Fruit fly (Drosophila melanogaster) whole organism, adult: ENCODE data around the gene CG7006.

ENCODE experiments used
- CG11617 ChIP-seq: fragments of 200-800 bp; sonication (Bioruptor generic); optimal IDR thresholded peaks from 2 replicates; lab custom pipeline; 2017; ENCODE audit warnings: mild to moderate bottlenecking, missing biosample characterization, missing genetic modification reagents, missing genetic modification characterization
- CG5204 ChIP-seq: fragments of 200-800 bp; sonication (Bioruptor generic); optimal IDR thresholded peaks from 2 replicates; lab custom pipeline; 2016; ENCODE audit warnings: missing biosample characterization, missing genetic modification characterization
- CG7101 ChIP-seq: fragments of 200-800 bp; sonication (Bioruptor generic); optimal IDR thresholded peaks from 2 replicates; lab custom pipeline; 2018; ENCODE audit warnings: missing biosample characterization, mild to moderate bottlenecking, missing genetic modification characterization, moderate library complexity
- Crg-1 ChIP-seq: fragments of 200-800 bp; sonication (Bioruptor generic); optimal IDR thresholded peaks from 2 replicates; lab custom pipeline; 2016; ENCODE audit warnings: missing biosample characterization, missing genetic modification characterization
- cic ChIP-seq: fragments of 200-800 bp; sonication (Bioruptor generic); optimal IDR thresholded peaks from 2 replicates; lab custom pipeline; 2017; ENCODE audit warnings: missing biosample characterization, mild to moderate bottlenecking, missing genetic modification characterization, moderate library complexity
- kay ChIP-seq: fragments of 200-800 bp; sonication (Bioruptor generic); peaks from one replicate; lab custom pipeline; 2016; ENCODE audit warnings: missing biosample characterization, missing genetic modification characterization, borderline replicate concordance
- ovo ChIP-seq: fragments of 200-800 bp; sonication (Bioruptor generic); optimal IDR thresholded peaks from 2 replicates; lab custom pipeline; 2016; ENCODE audit warnings: missing biosample characterization, missing genetic modification characterization
- pad ChIP-seq: fragments of 200-800 bp; sonication (Bioruptor generic); optimal IDR thresholded peaks from 3 replicates; lab custom pipeline; 2017; ENCODE audit warnings: missing biosample characterization, missing genetic modification characterization, mild to moderate bottlenecking, moderate library complexity, missing genetic modification reagents
- tj ChIP-seq: fragments of 200-800 bp; sonication (Bioruptor generic); optimal IDR thresholded peaks from 3 replicates; lab custom pipeline; 2017; ENCODE audit warnings: missing biosample characterization, mild to moderate bottlenecking, missing genetic modification characterization, moderate library complexity
- toe ChIP-seq: fragments of 200-800 bp; sonication (Bioruptor generic); optimal IDR thresholded peaks from 2 replicates; lab custom pipeline; 2016; ENCODE audit warnings: missing biosample characterization, missing genetic modification characterization

DNA sequence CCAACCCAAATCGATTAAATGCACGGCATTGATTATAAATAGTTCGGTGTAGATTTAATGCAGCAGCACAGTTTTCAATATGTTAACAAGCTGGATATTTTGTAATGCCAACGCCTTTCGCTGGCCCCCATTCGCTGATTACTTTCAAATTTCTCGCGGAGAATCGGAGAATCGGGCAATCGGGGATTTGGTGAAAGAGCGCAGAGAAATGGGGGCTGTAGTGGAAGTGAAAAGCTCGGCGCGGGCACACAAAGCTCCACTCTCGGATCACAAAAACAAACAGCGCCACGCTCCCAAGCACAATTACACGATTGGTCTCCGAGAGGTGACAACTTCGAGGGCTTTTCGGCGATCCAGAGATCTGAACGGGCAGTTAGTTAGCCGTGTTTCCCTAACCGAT lies 8.8 kb upstream of the CG7006 start, which contains the start of gene Esp:
- TF ChIP-seq CG5204 (GFP tag; lab: Kevin White, UChicago) (no peak), CG7101 (tag; lab: Kevin White, UChicago) (no peak), Crg-1 (GFP tag; lab: Kevin White, UChicago) (no peak), kay (no peak), ovo (GFP tag; lab: Kevin White, UChicago) (no peak), tj (GFP tag; lab: Kevin White, UChicago) (no peak), CG11617 (no peak), toe (GFP tag; lab: Kevin White, UChicago) (no peak), cic (GFP tag; lab: Kevin White, UChicago) (no peak), pad (GFP tag; lab: Kevin White, UChicago) (no peak)
